Worm (Caenorhabditis elegans) whole organism, late embryonic: Measurements from ENCODE around the gene clec-42.

Experiments used
- F13H6.1 ChIP-seq: sonication (generic microtip); optimal IDR thresholded peaks from 2 replicates; lab custom pipeline; 2016; ENCODE audit warnings: missing genetic modification characterization, missing compliant biosample characterization
- ahr-1 ChIP-seq: sonication (generic microtip); optimal IDR thresholded peaks from 2 replicates; lab custom pipeline; 2016; ENCODE audit warnings: missing genetic modification characterization, missing compliant biosample characterization
- ceh-30 ChIP-seq: fragments of 150-350 bp; optimal IDR thresholded peaks from 2 replicates; lab custom pipeline; 2014; ENCODE audit warnings: missing biosample characterization, missing genetic modification characterization
- dmd-4 ChIP-seq: sonication (generic microtip); optimal IDR thresholded peaks from 2 replicates; lab custom pipeline; 2016; ENCODE audit warnings: borderline replicate concordance, missing genetic modification characterization, missing compliant biosample characterization
- ets-4 ChIP-seq: sonication (generic microtip); optimal IDR thresholded peaks from 2 replicates; lab custom pipeline; 2016; ENCODE audit warnings: missing genetic modification characterization, missing compliant biosample characterization
- mec-3 ChIP-seq: sonication (generic microtip); optimal IDR thresholded peaks from 2 replicates; lab custom pipeline; 2016; ENCODE audit warnings: borderline replicate concordance, missing genetic modification characterization, missing compliant biosample characterization
- nfya-1 ChIP-seq: sonication (generic microtip); optimal IDR thresholded peaks from 2 replicates; lab custom pipeline; 2017; ENCODE audit warnings: missing genetic modification characterization, mild to moderate bottlenecking, missing compliant biosample characterization, antibody characterized with exemption, moderate library complexity
- odd-2 ChIP-seq: sonication (generic microtip); optimal IDR thresholded peaks from 2 replicates; lab custom pipeline; 2017; ENCODE audit warnings: antibody characterized with exemption, mild to moderate bottlenecking, missing genetic modification characterization, missing compliant biosample characterization
- ref-2 ChIP-seq: sonication (generic microtip); optimal IDR thresholded peaks from 2 replicates; lab custom pipeline; 2016; ENCODE audit warnings: missing genetic modification characterization, missing compliant biosample characterization
- tbx-2 ChIP-seq: sonication (generic microtip); optimal IDR thresholded peaks from 2 replicates; lab custom pipeline; 2016; ENCODE audit warnings: missing genetic modification characterization, missing compliant biosample characterization

DNA sequence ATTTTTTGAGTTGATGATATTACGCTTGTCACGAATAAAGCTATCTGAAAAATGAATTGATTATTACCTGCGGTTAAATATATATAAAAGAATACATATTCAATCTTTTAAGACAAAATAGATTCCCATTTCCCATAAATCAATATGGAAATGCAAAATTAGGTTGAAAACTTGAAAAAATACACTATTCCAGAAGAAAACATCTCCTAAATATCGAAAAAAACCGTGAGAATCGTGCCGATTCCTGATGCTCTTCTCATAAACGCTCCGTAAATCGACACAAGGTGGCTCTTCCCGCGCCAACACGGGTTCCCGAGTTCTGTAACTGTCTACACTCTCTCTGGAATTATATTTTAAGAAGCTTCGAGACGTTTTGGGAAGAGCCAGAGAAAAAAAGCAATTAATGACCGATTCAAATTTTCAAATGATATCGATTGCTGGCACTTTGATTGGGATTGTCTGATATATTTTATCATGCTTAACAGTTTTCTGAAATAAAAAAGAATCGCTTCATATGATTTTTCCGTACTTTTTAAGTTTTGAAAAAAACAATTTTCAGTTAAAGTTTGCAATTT, 45.6 kb downstream of the clec-42 start, which contains the start of gene R10E8.3:
- TF ChIP-seq dmd-4 (tag; lab: Kevin White, UChicago) (no peak), ref-2 (tag; lab: Kevin White, UChicago) (no peak), ceh-30 (tag; lab: Kevin White, UChicago) (no peak), ahr-1 (tag; lab: Kevin White, UChicago) (no peak), nfya-1 (tag; lab: Kevin White, UChicago) (no peak), mec-3 (tag; lab: Kevin White, UChicago) (no peak), odd-2 (tag; lab: Kevin White, UChicago) (no peak), ets-4 (no peak), F13H6.1 (tag; lab: Kevin White, UChicago) (no peak), tbx-2 (tag; lab: Kevin White, UChicago) (no peak)
